Fruit fly (Drosophila melanogaster) whole organism, adult: ENCODE data around the gene CG32712.

Source experiments
- CG11617 ChIP-seq: fragments of 200-800 bp; sonication (Bioruptor generic); optimal IDR thresholded peaks from 2 replicates; lab custom pipeline; 2017; ENCODE audit warnings: mild to moderate bottlenecking, missing biosample characterization, missing genetic modification reagents, missing genetic modification characterization
- CG12768 ChIP-seq: fragments of 200-800 bp; sonication (Bioruptor generic); optimal IDR thresholded peaks from 2 replicates; lab custom pipeline; 2017; ENCODE audit warnings: missing biosample characterization, missing genetic modification characterization, mild to moderate bottlenecking, moderate library complexity, missing genetic modification reagents
- CG14711 ChIP-seq: fragments of 200-800 bp; sonication (Bioruptor generic); optimal IDR thresholded peaks from 2 replicates; lab custom pipeline; 2018; ENCODE audit warnings: missing biosample characterization, mild to moderate bottlenecking, missing genetic modification characterization, moderate library complexity
- CG1620 ChIP-seq: fragments of 200-800 bp; sonication (Bioruptor generic); optimal IDR thresholded peaks from 2 replicates; lab custom pipeline; 2016; ENCODE audit warnings: missing biosample characterization, missing genetic modification characterization
- CG33017 ChIP-seq: fragments of 200-800 bp; sonication (Bioruptor generic); optimal IDR thresholded peaks from 2 replicates; lab custom pipeline; 2018; ENCODE audit warnings: missing biosample characterization, mild to moderate bottlenecking, missing genetic modification characterization, moderate library complexity
- CG5204 ChIP-seq: fragments of 200-800 bp; sonication (Bioruptor generic); optimal IDR thresholded peaks from 2 replicates; lab custom pipeline; 2016; ENCODE audit warnings: missing biosample characterization, missing genetic modification characterization
- CG7045 ChIP-seq: fragments of 200-800 bp; sonication (Bioruptor generic); optimal IDR thresholded peaks from 2 replicates; lab custom pipeline; 2017; ENCODE audit warnings: missing biosample characterization, mild to moderate bottlenecking, missing genetic modification characterization
- CG7101 ChIP-seq: fragments of 200-800 bp; sonication (Bioruptor generic); optimal IDR thresholded peaks from 2 replicates; lab custom pipeline; 2018; ENCODE audit warnings: missing biosample characterization, mild to moderate bottlenecking, missing genetic modification characterization, moderate library complexity
- Clk ChIP-seq: fragments of 200-800 bp; sonication (Bioruptor generic); optimal IDR thresholded peaks from 2 replicates; lab custom pipeline; 2017; ENCODE audit warnings: missing biosample characterization, missing genetic modification characterization
- Crg-1 ChIP-seq: fragments of 200-800 bp; sonication (Bioruptor generic); optimal IDR thresholded peaks from 2 replicates; lab custom pipeline; 2016; ENCODE audit warnings: missing biosample characterization, missing genetic modification characterization
- Hr96 ChIP-seq: fragments of 200-800 bp; sonication (Bioruptor generic); optimal IDR thresholded peaks from 2 replicates; lab custom pipeline; 2016; ENCODE audit warnings: missing biosample characterization, missing genetic modification characterization
- Mnt ChIP-seq: fragments of 200-800 bp; sonication (Bioruptor generic); optimal IDR thresholded peaks from 2 replicates; lab custom pipeline; 2016; ENCODE audit warnings: missing biosample characterization, mild to moderate bottlenecking, missing genetic modification characterization
- bab1 ChIP-seq: fragments of 200-800 bp; sonication (Bioruptor generic); optimal IDR thresholded peaks from 3 replicates; lab custom pipeline; 2019; ENCODE audit warnings: missing biosample characterization, mild to moderate bottlenecking, missing genetic modification characterization, moderate library complexity
- cic ChIP-seq: fragments of 200-800 bp; sonication (Bioruptor generic); optimal IDR thresholded peaks from 2 replicates; lab custom pipeline; 2017; ENCODE audit warnings: missing biosample characterization, mild to moderate bottlenecking, missing genetic modification characterization, moderate library complexity
- cnc ChIP-seq, 2 experiments: fragments of >200 bp; optimal IDR thresholded peaks; 2 replicates each; lab custom pipeline; 2017
- kay ChIP-seq: fragments of 200-800 bp; sonication (Bioruptor generic); peaks from one replicate; lab custom pipeline; 2016; ENCODE audit warnings: missing biosample characterization, missing genetic modification characterization, borderline replicate concordance
- ovo ChIP-seq: fragments of 200-800 bp; sonication (Bioruptor generic); optimal IDR thresholded peaks from 2 replicates; lab custom pipeline; 2016; ENCODE audit warnings: missing biosample characterization, missing genetic modification characterization
- pad ChIP-seq: fragments of 200-800 bp; sonication (Bioruptor generic); optimal IDR thresholded peaks from 3 replicates; lab custom pipeline; 2017; ENCODE audit warnings: missing biosample characterization, missing genetic modification characterization, mild to moderate bottlenecking, moderate library complexity, missing genetic modification reagents
- tj ChIP-seq: fragments of 200-800 bp; sonication (Bioruptor generic); optimal IDR thresholded peaks from 3 replicates; lab custom pipeline; 2017; ENCODE audit warnings: missing biosample characterization, mild to moderate bottlenecking, missing genetic modification characterization, moderate library complexity
- toe ChIP-seq: fragments of 200-800 bp; sonication (Bioruptor generic); optimal IDR thresholded peaks from 2 replicates; lab custom pipeline; 2016; ENCODE audit warnings: missing biosample characterization, missing genetic modification characterization

Gene CG32712

DNA sequence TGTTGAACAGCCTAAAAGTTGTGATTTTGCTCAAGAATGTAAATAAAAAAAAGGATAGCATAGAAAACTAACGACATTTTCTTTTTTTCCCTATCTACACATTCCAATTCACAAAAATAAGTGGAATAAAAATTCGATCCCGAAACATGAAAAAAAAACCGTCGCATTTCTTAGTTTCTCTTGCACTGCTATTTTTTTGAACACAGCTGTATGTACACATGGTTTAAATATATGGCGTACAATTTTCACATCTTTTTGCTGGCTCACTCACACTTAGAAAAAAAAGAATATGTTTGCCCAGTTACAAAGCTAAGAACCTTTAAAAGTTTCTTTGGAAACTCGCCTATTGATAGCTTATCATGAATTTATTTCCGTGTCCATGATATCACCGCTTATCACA is 26.6 kb upstream of the CG32712 start:
- TF ChIP-seq CG1620 (no peak), kay (peak; percentile 34)

DNA sequence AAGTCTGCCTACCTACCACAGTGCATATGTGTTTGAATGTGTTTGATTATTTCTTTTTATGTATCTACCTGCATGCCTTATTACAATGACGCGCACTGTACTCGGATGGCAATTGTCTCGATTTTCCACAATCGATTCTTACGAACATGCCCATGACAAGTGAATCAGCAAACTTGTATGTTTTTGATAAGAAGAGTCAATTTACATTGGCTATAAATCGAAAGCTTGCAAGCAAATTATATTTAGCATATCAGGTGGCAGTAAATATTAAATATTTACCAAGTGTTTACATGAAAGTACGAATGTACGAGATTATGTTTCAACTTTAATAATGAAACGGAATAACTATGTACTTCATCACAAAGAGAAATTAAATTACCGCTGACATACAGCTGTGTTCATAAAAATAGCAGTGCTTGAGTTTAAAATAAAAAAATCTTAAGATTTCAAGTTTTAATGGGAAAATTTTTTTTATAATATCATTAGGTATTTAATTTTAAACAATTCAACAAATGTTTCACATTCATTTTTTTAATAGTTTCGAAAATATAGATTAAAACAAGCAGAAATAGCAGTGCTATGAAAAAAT is 25.9 kb upstream of the CG32712 start:
- no peak for TF ChIP-seq kay
- TF ChIP-seq pad = no peak
- TF ChIP-seq ovo (GFP tag; lab: Kevin White, UChicago) = no peak
- TF ChIP-seq CG33017 (tag; lab: Kevin White, UChicago) = no peak
- TF ChIP-seq cic (GFP tag; lab: Kevin White, UChicago) = no peak
- no peak for TF ChIP-seq toe (GFP tag; lab: Kevin White, UChicago)
- TF ChIP-seq Hr96 = no peak
- no peak for TF ChIP-seq CG7045 (GFP tag; lab: Kevin White, UChicago)
- TF ChIP-seq Crg-1 (GFP tag; lab: Kevin White, UChicago) = no peak
- no peak for TF ChIP-seq CG7101 (tag; lab: Kevin White, UChicago)
- TF ChIP-seq Clk = no peak
- no peak for TF ChIP-seq tj (GFP tag; lab: Kevin White, UChicago)
- TF ChIP-seq Mnt (GFP tag; lab: Kevin White, UChicago) = no peak
- no peak for TF ChIP-seq bab1 (GFP tag; lab: Kevin White, UChicago)

dm6 chrX:8457532-8457931 is 23.9 kb upstream of the CG32712 start, which contains the start of gene CG32713:
Gene CG32713 (minus strand): TSS chrX:8457632.
- TF ChIP-seq tj (GFP tag; lab: Kevin White, UChicago) (no peak), kay (no peak), Hr96 (no peak), CG12768 (no peak), Mnt (GFP tag; lab: Kevin White, UChicago) (no peak), CG11617 (GFP tag; lab: Kevin White, UChicago) (no peak), pad (no peak), cnc (optimal IDR thresholded peaks at IDR 0.05; lab: Kevin White, UChicago) (no peak), ovo (GFP tag; lab: Kevin White, UChicago) (no peak), CG7101 (tag; lab: Kevin White, UChicago) (no peak), toe (GFP tag; lab: Kevin White, UChicago) (no peak), Clk (no peak), Crg-1 (GFP tag; lab: Kevin White, UChicago) (no peak), cic (GFP tag; lab: Kevin White, UChicago) (no peak), bab1 (GFP tag; lab: Kevin White, UChicago) (no peak), CG7045 (GFP tag; lab: Kevin White, UChicago) (no peak), CG1620 (no peak), CG14711 (tag; lab: Kevin White, UChicago) (no peak)

- TF ChIP-seq CG5204 (GFP tag; lab: Kevin White, UChicago) (no peak), CG14711 (tag; lab: Kevin White, UChicago) (peak; percentile 49), cnc (optimal IDR thresholded peaks at IDR 0.05; lab: Kevin White, UChicago) (no peak), pad (peak; percentile 15), CG1620 (peak; percentile 55), CG7101 (tag; lab: Kevin White, UChicago) (peak; percentile 52), bab1 (GFP tag; lab: Kevin White, UChicago) (peak; percentile 82), CG11617 (GFP tag; lab: Kevin White, UChicago) (no peak)
Measured at dm6 chrX:8455019-8455555, 21.5 kb upstream of the CG32712 start, which contains the start of gene org-1. Gene org-1 (minus strand): TSS chrX:8455069.

dm6 chrX:8452163-8452562 is 18.6 kb upstream of the CG32712 start:
- no peak for TF ChIP-seq CG7045 (GFP tag; lab: Kevin White, UChicago)
- no peak for TF ChIP-seq bab1 (GFP tag; lab: Kevin White, UChicago)
- TF ChIP-seq CG12768 = no peak
- TF ChIP-seq CG7101 (tag; lab: Kevin White, UChicago) = no peak
- TF ChIP-seq CG1620 = no peak
- TF ChIP-seq CG14711 (tag; lab: Kevin White, UChicago) = no peak
- TF ChIP-seq Clk = no peak
- no peak for TF ChIP-seq cic (GFP tag; lab: Kevin White, UChicago)
- no peak for TF ChIP-seq kay
- TF ChIP-seq CG33017 (tag; lab: Kevin White, UChicago) = no peak
- TF ChIP-seq Hr96 = no peak
- TF ChIP-seq CG5204 (GFP tag; lab: Kevin White, UChicago) = no peak
- no peak for TF ChIP-seq Crg-1 (GFP tag; lab: Kevin White, UChicago)
- TF ChIP-seq CG11617 (GFP tag; lab: Kevin White, UChicago) = no peak
- no peak for TF ChIP-seq cnc (optimal IDR thresholded peaks at IDR 0.05; lab: Kevin White, UChicago)

- TF ChIP-seq Hr96 (no peak), CG1620 (no peak), CG14711 (tag; lab: Kevin White, UChicago) (no peak), ovo (GFP tag; lab: Kevin White, UChicago) (no peak), CG11617 (GFP tag; lab: Kevin White, UChicago) (no peak), Clk (no peak), kay (no peak), CG7101 (tag; lab: Kevin White, UChicago) (no peak)
Measured at dm6 chrX:8450214-8450904, 16.8 kb upstream of the CG32712 start.
